Worm (Caenorhabditis elegans) whole organism, L3 larva: Measurements from ENCODE around the gene srbc-50.
"Not testable (repeated sequence)": the region's sequence is repeated elsewhere in the genome, so short reads cannot be mapped to it uniquely, and the experiment has no call there.

Experiments used
- R02D3.7 ChIP-seq: fragments of 150-350 bp; optimal IDR thresholded peaks from 2 replicates; lab custom pipeline; 2014; ENCODE audit warnings: missing biosample characterization, missing genetic modification characterization
- ZK546.5 ChIP-seq: sonication (generic microtip); optimal IDR thresholded peaks from 2 replicates; lab custom pipeline; 2017; ENCODE audit warnings: missing biosample characterization, missing genetic modification characterization
- aly-2 ChIP-seq: fragments of 150-350 bp; optimal IDR thresholded peaks from 2 replicates; lab custom pipeline; 2014; ENCODE audit warnings: missing biosample characterization, missing genetic modification characterization
- ama-1 ChIP-seq: fragments of 150-350 bp; optimal IDR thresholded peaks from 2 replicates; lab custom pipeline; 2018
- ceh-28 ChIP-seq: fragments of 150-350 bp; optimal IDR thresholded peaks from 2 replicates; lab custom pipeline; 2014; ENCODE audit warnings: missing biosample characterization, missing genetic modification reagents, missing genetic modification characterization
- ceh-82 ChIP-seq: fragments of 150-350 bp; optimal IDR thresholded peaks from 2 replicates; lab custom pipeline; 2014; ENCODE audit warnings: missing biosample characterization, missing genetic modification characterization
- ceh-9 ChIP-seq: sonication (generic microtip); optimal IDR thresholded peaks from 2 replicates; lab custom pipeline; 2018; ENCODE audit warnings: missing biosample characterization, missing genetic modification characterization
- daf-12 ChIP-seq: fragments of 150-350 bp; optimal IDR thresholded peaks from 2 replicates; lab custom pipeline; 2014; ENCODE audit warnings: missing biosample characterization, missing genetic modification reagents, missing genetic modification characterization
- egl-5 ChIP-seq: fragments of 150-350 bp; optimal IDR thresholded peaks from 2 replicates; lab custom pipeline; 2017; ENCODE audit warnings: missing biosample characterization, missing genetic modification reagents, missing genetic modification characterization, inconsistent platforms
- elt-1 ChIP-seq: fragments of 150-350 bp; optimal IDR thresholded peaks from 2 replicates; lab custom pipeline; 2014; ENCODE audit warnings: missing biosample characterization, missing genetic modification characterization
- elt-2 ChIP-seq: sonication (generic microtip); optimal IDR thresholded peaks from 2 replicates; lab custom pipeline; 2016; ENCODE audit warnings: missing genetic modification reagents, mild to moderate bottlenecking, missing genetic modification characterization, missing compliant biosample characterization
- elt-3 ChIP-seq, 3 experiments: fragments of 150-350 bp in 1 of 3; sonication (generic microtip) in 2 of 3; optimal IDR thresholded peaks; 2 replicates in 2 of 3; 4 replicates in 1 of 3; lab custom pipeline; 2014 to 2017; ENCODE audit warnings: missing biosample characterization in 3 of 3, missing genetic modification characterization in 3 of 3
- eor-1 ChIP-seq, 2 experiments: fragments of 150-350 bp; optimal IDR thresholded peaks; 2 replicates each; lab custom pipeline; 2014 to 2018; ENCODE audit warnings: missing biosample characterization in 2 of 2, missing genetic modification characterization in 2 of 2
- fkh-2 ChIP-seq: fragments of 150-350 bp; optimal IDR thresholded peaks from 2 replicates; lab custom pipeline; 2014; ENCODE audit warnings: missing biosample characterization, missing genetic modification reagents, missing genetic modification characterization
- fos-1 ChIP-seq: fragments of 150-350 bp; optimal IDR thresholded peaks from 2 replicates; lab custom pipeline; 2014; ENCODE audit warnings: missing biosample characterization, missing genetic modification characterization
- hmg-11 ChIP-seq: sonication (generic microtip); optimal IDR thresholded peaks from 2 replicates; lab custom pipeline; 2016; ENCODE audit warnings: missing genetic modification characterization, missing compliant biosample characterization
- jun-1 ChIP-seq: fragments of 150-350 bp; optimal IDR thresholded peaks from 2 replicates; lab custom pipeline; 2014; ENCODE audit warnings: missing biosample characterization, missing genetic modification reagents, missing genetic modification characterization
- lin-15B ChIP-seq: fragments of 150-350 bp; optimal IDR thresholded peaks from 2 replicates; lab custom pipeline; 2014; ENCODE audit warnings: missing biosample characterization, missing genetic modification characterization
- lin-39 ChIP-seq: fragments of 150-350 bp; optimal IDR thresholded peaks from 2 replicates; lab custom pipeline; 2018; ENCODE audit warnings: missing biosample characterization, missing genetic modification reagents, missing genetic modification characterization
- mml-1 ChIP-seq: fragments of 150-350 bp; sonication (generic microtip); optimal IDR thresholded peaks from 3 replicates; lab custom pipeline; 2014; ENCODE audit warnings: missing biosample characterization, missing genetic modification characterization
- nfya-1 ChIP-seq: sonication (generic microtip); optimal IDR thresholded peaks from 2 replicates; lab custom pipeline; 2017; ENCODE audit warnings: missing genetic modification characterization, mild to moderate bottlenecking, missing compliant biosample characterization, antibody characterized with exemption, moderate library complexity; ENCODE audit not compliant: insufficient read depth
- nhr-12 ChIP-seq: fragments of 150-350 bp; optimal IDR thresholded peaks from 2 replicates; lab custom pipeline; 2014; ENCODE audit warnings: missing biosample characterization, missing genetic modification characterization
- nhr-23 ChIP-seq: fragments of 150-350 bp; optimal IDR thresholded peaks from 2 replicates; lab custom pipeline; 2014; ENCODE audit warnings: missing biosample characterization, missing genetic modification reagents, missing genetic modification characterization
- nhr-237 ChIP-seq: fragments of 150-350 bp; optimal IDR thresholded peaks from 2 replicates; lab custom pipeline; 2014; ENCODE audit warnings: missing biosample characterization, missing genetic modification characterization
- nhr-25 ChIP-seq: sonication (generic microtip); optimal IDR thresholded peaks from 2 replicates; lab custom pipeline; 2017; ENCODE audit warnings: missing biosample characterization, missing genetic modification characterization
- nhr-28 ChIP-seq: fragments of 150-350 bp; optimal IDR thresholded peaks from 2 replicates; lab custom pipeline; 2014; ENCODE audit warnings: missing biosample characterization, missing genetic modification characterization
- nhr-67 ChIP-seq: fragments of 150-350 bp; optimal IDR thresholded peaks from 2 replicates; lab custom pipeline; 2014; ENCODE audit warnings: missing biosample characterization, missing genetic modification characterization
- nhr-76 ChIP-seq: fragments of 150-350 bp; sonication (generic microtip); optimal IDR thresholded peaks from 5 replicates; lab custom pipeline; 2014; ENCODE audit warnings: missing biosample characterization, missing genetic modification characterization
- pqm-1 ChIP-seq: fragments of 150-350 bp; optimal IDR thresholded peaks from 2 replicates; lab custom pipeline; 2017; ENCODE audit warnings: missing biosample characterization, missing genetic modification characterization, inconsistent platforms
- unc-62 ChIP-seq: fragments of 150-350 bp; sonication (generic microtip); optimal IDR thresholded peaks from 4 replicates; lab custom pipeline; 2014; ENCODE audit warnings: missing biosample characterization, missing genetic modification reagents, missing genetic modification characterization
- zag-1 ChIP-seq: fragments of 150-350 bp; optimal IDR thresholded peaks from 2 replicates; lab custom pipeline; 2014; ENCODE audit warnings: missing biosample characterization, missing genetic modification characterization
- ztf-11 ChIP-seq: fragments of 150-350 bp; optimal IDR thresholded peaks from 2 replicates; lab custom pipeline; 2014; ENCODE audit warnings: missing biosample characterization, missing genetic modification characterization

The srbc-50 gene

DNA sequence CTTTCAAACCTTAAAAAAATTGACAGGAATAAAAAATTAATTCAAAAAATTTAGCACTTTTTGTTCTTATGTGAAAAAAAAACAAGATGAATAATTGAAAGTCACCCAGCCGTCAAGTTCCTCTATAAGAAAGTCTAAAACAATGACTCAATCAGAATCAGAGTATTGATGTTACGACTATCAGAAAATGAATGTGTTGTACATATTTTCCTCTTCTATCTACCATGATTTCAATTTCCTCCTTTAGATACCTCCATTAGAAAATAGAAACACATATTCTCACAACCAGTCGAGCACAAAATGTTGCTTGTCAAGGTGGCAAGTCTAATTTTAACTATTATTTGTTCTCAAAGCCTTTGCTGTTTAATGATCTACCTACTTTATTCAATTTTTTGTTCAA is 4.8 kb downstream of the srbc-50 start, which contains the start of gene srbc-48:
Gene srbc-48, plus strand, starts transcription at position 301 of the 400 bp plus-strand sequence.
- TF ChIP-seq fos-1: no peak
- TF ChIP-seq nhr-237: no peak
- TF ChIP-seq egl-5 (tag; lab: Kevin White, UChicago): no peak

ce11 chrV:15817746-15818145 is 7.0 kb downstream of the srbc-50 start, which contains the start of gene abf-3:
Gene abf-3, minus strand, starts transcription at chrV:15817846.
- no peak for TF ChIP-seq lin-39 (tag; lab: Kevin White, UChicago)
- no peak for TF ChIP-seq fos-1
- TF ChIP-seq ztf-11 (tag; lab: Kevin White, UChicago): no peak
- TF ChIP-seq unc-62: no peak
- TF ChIP-seq ceh-82 (tag; lab: Kevin White, UChicago): no peak
- TF ChIP-seq jun-1: no peak
- no peak for TF ChIP-seq R02D3.7 (tag; lab: Kevin White, UChicago)
- no peak for TF ChIP-seq nhr-25 (tag; lab: Kevin White, UChicago)
- TF ChIP-seq elt-2 (tag; lab: Kevin White, UChicago): no peak
- no peak for TF ChIP-seq elt-3 (tag; optimal IDR thresholded peaks at IDR 0.05; lab: Kevin White, UChicago)
- TF ChIP-seq pqm-1 (tag; lab: Kevin White, UChicago): no peak
- no peak for TF ChIP-seq daf-12 (tag; lab: Kevin White, UChicago)
- TF ChIP-seq ZK546.5: no peak
- no peak for TF ChIP-seq eor-1 (tag; optimal IDR thresholded peaks at IDR 0.05; lab: Kevin White, UChicago)

DNA sequence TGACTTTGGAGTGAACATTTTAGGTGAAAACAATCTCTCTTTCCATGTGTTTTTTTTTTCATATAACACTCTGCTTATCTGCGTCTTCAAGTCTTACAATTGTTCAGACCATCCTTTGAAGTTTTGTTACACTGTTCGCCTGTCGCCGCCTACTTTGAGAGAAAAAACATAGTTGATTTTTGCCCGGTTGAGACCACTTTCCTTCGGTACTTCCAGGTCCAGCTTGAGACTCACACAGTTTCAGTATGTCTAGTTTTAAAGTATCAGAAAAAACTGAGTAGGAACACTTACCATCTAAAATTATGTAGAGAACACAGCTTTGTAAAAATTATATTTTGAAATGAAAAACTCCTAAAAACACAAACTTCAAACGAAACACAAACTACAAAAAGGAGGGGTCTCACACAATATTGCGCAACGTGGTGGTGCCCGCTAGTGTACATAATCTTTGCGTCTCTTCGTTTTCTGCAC is 8.8 kb downstream of the srbc-50 start, which contains the start of the genes fbxa-69 and F54B8.4:
Gene fbxa-69, minus strand, starts transcription at position 10 of the 471 bp plus-strand sequence.
Gene F54B8.4, plus strand, starts transcription at position 421 of the 471 bp plus-strand sequence.
- no peak for TF ChIP-seq unc-62
- TF ChIP-seq hmg-11 (tag; lab: Kevin White, UChicago): no peak
- no peak for TF ChIP-seq nhr-28 (tag; lab: Kevin White, UChicago)
- TF ChIP-seq nhr-12: no peak
- TF ChIP-seq nhr-67: no peak
- TF ChIP-seq egl-5 (tag; lab: Kevin White, UChicago): no peak
- no peak for TF ChIP-seq fos-1
- no peak for TF ChIP-seq ceh-28 (tag; lab: Kevin White, UChicago)
- no peak for TF ChIP-seq pqm-1 (tag; lab: Kevin White, UChicago)
- no peak for TF ChIP-seq nfya-1 (tag; lab: Kevin White, UChicago)
- no peak for TF ChIP-seq nhr-25 (tag; lab: Kevin White, UChicago)
- TF ChIP-seq fkh-2 (tag; lab: Kevin White, UChicago): no peak
- no peak for TF ChIP-seq aly-2 (tag; lab: Kevin White, UChicago)
- TF ChIP-seq elt-1 (tag; lab: Kevin White, UChicago): no peak
- TF ChIP-seq R02D3.7 (tag; lab: Kevin White, UChicago): no peak
- TF ChIP-seq nhr-76 (tag; lab: Kevin White, UChicago): no peak
- TF ChIP-seq ceh-9: no peak
- no peak for TF ChIP-seq zag-1
- TF ChIP-seq jun-1: no peak

ce11 chrV:15811982-15812381 is 12.8 kb downstream of the srbc-50 start, which contains the start of gene nhr-282:
Gene nhr-282, plus strand, starts transcription at chrV:15812282.
- not testable (repeated sequence) for TF ChIP-seq nhr-237; eor-1 (tag; optimal IDR thresholded peaks at IDR 0.05; lab: Kevin White, UChicago); lin-39 (tag; lab: Kevin White, UChicago)

DNA sequence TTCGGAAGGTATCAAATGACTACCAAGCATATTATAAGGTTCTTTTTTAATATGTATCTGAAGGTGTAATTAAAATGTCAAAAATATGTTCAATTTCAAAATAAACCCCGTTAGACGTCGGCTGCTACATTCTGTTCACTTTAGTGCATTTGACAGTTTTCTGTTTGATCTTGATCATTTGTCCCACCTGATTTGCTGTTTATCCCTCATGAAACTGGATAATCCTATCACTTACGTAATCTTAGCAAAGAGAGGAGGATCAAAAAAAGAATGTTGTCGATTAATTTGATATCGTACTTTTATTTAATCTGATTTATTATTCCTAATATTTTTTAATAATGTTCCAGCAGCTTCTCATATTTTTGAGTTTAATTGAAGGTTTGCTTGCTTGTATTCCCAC is 14.3 kb downstream of the srbc-50 start, which contains the start of gene F54B8.1:
Gene F54B8.1, plus strand, starts transcription at position 301 of the 400 bp plus-strand sequence.
- TF ChIP-seq aly-2 (tag; lab: Kevin White, UChicago): no peak
- TF ChIP-seq lin-39 (tag; lab: Kevin White, UChicago): no peak
- TF ChIP-seq hmg-11 (tag; lab: Kevin White, UChicago): no peak
- TF ChIP-seq nhr-23 (tag; lab: Kevin White, UChicago): no peak
- no peak for TF ChIP-seq lin-15B (tag; lab: Kevin White, UChicago)
- no peak for TF ChIP-seq R02D3.7 (tag; lab: Kevin White, UChicago)
- TF ChIP-seq elt-2 (tag; lab: Kevin White, UChicago): no peak

DNA sequence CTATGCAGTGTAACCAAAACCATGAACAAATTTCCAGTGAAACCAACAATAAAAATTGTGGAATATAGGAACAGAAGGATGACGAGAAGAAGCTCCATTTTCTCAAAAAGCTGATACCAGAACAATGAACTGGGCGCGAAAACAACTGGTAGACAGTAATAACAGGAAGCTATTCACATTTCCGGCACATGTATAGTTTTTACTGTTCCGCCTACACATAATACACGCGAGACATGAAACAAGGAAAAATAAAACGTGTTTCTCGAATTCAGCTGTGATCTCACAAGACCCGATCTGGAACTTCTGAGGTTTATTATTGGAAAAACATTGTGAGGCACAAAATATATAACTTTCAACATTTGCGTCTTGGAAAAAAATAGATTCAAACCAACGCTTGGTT is 15.2 kb downstream of the srbc-50 start, which contains the start of gene srsx-36:
Gene srsx-36, minus strand, starts transcription at position 101 of the 400 bp plus-strand sequence.
- TF ChIP-seq mml-1 (tag; lab: Kevin White, UChicago) (no peak), lin-15B (tag; lab: Kevin White, UChicago) (no peak), ama-1 (lab: Kevin White, UChicago) (no peak)
